Fruit fly (Drosophila melanogaster): Measurements from ENCODE around the gene Drak.

Drak gene

dm6 chrX:11528026-11528702 is 35.2 kb downstream of the Drak start (continued):
- TF ChIP-seq sisA (GFP tag; IDR thresholded peaks at IDR 0.05) (peak; percentile 78), Chrac-16 (GFP tag; optimal IDR thresholded peaks at IDR 0.05) (peak; percentile 66), E2f1 (GFP tag; IDR thresholded peaks at IDR 0.05) (peak; percentile 58), sc (optimal IDR thresholded peaks at IDR 0.05) (no peak), sc (GFP tag; optimal IDR thresholded peaks at IDR 0.05) (peak; percentile 80), PHDP (tag; optimal IDR thresholded peaks at IDR 0.05) (peak; percentile 78), CG10431 (GFP tag; optimal IDR thresholded peaks at IDR 0.05) (peak; percentile 80), HLH4C (GFP tag; IDR thresholded peaks at IDR 0.05; ENCODE audit: partially characterized antibody) (no peak), CG10366 (GFP tag; IDR thresholded peaks at IDR 0.05) (peak; percentile 54), Dref (GFP tag; IDR thresholded peaks at IDR 0.05) (no peak), row (GFP tag; IDR thresholded peaks at IDR 0.05) (peak; percentile 72), GATAe (GFP tag; conservative IDR thresholded peaks at IDR 0.05) (no peak), Fer2 (tag; optimal IDR thresholded peaks at IDR 0.05) (no peak), CG5180 (GFP tag; optimal IDR thresholded peaks at IDR 0.05) (peak; percentile 60), pnt (GFP tag; optimal IDR thresholded peaks at IDR 0.05) (peak; percentile 47), ara (GFP tag; IDR thresholded peaks at IDR 0.05) (peak; percentile 90), vnd (GFP tag; IDR thresholded peaks at IDR 0.05; ENCODE audit: partially characterized antibody) (no peak), Bgb (GFP tag; IDR thresholded peaks at IDR 0.05; ENCODE audit: partially characterized antibody) (no peak), Doc2 (GFP tag; IDR thresholded peaks at IDR 0.05) (no peak), CG18262 (tag; optimal IDR thresholded peaks at IDR 0.05) (peak; percentile 93), CHES-1-like (GFP tag; optimal IDR thresholded peaks at IDR 0.05) (no peak), lov (optimal IDR thresholded peaks at IDR 0.05) (no peak), lov (GFP tag; IDR thresholded peaks at IDR 0.05) (peak; percentile 89), crol (GFP tag; IDR thresholded peaks at IDR 0.05) (no peak), CG11093 (GFP tag; IDR thresholded peaks at IDR 0.05) (0 out of 3 replicates have a peak, but pooled peaks have one; percentile 46), pzg (GFP tag; optimal IDR thresholded peaks at IDR 0.05) (no peak), eyg (GFP tag; optimal IDR thresholded peaks at IDR 0.05) (no peak), tgo (GFP tag; IDR thresholded peaks at IDR 0.05) (peak; percentile 66), CG1024 (GFP tag; IDR thresholded peaks at IDR 0.05) (peak; percentile 75), Ets65A (GFP tag) (peak; percentile 90), fd102C (GFP tag; optimal IDR thresholded peaks at IDR 0.05) (no peak), sna (GFP tag; IDR thresholded peaks at IDR 0.05; ENCODE audit: partially characterized antibody) (no peak), gem (tag; optimal IDR thresholded peaks at IDR 0.05) (peak; percentile 89), Dip3 (GFP tag; optimal IDR thresholded peaks at IDR 0.05) (no peak), CG2202 (tag; optimal IDR thresholded peaks at IDR 0.05) (peak; percentile 86), ab (GFP tag; optimal IDR thresholded peaks at IDR 0.05) (no peak), Med (GFP tag) (peak; percentile 88), CG31388 (GFP tag; optimal IDR thresholded peaks at IDR 0.05) (peak; percentile 42), Hr78 (GFP tag; optimal IDR thresholded peaks at IDR 0.05) (peak in 1 of 2 experiments; percentile 60), CG11696 (GFP tag; IDR thresholded peaks at IDR 0.05) (peak; percentile 87), CG13624 (GFP tag; optimal IDR thresholded peaks at IDR 0.05) (no peak), Asciz (GFP tag; optimal IDR thresholded peaks at IDR 0.05) (peak; percentile 74), tll (GFP tag; optimal IDR thresholded peaks at IDR 0.05) (no peak), chn (GFP tag; optimal IDR thresholded peaks at IDR 0.05) (peak; percentile 74), unc-4 (GFP tag; IDR thresholded peaks at IDR 0.05; ENCODE audit: partially characterized antibody) (no peak), CG3847 (GFP tag; IDR thresholded peaks at IDR 0.05) (no peak; the same call in 1 of the 2 replicates), h (optimal IDR thresholded peaks at IDR 0.05) (no peak), Hey (tag; optimal IDR thresholded peaks at IDR 0.05) (no peak), CG8388 (GFP tag; optimal IDR thresholded peaks at IDR 0.05) (peak; percentile 81), CG3407 (GFP tag; optimal IDR thresholded peaks at IDR 0.05) (peak; percentile 62)

Measured in whole organism, embryonic.